ENCODE assay signal across 6 fruit fly cellular contexts in the genomic region with DNA sequence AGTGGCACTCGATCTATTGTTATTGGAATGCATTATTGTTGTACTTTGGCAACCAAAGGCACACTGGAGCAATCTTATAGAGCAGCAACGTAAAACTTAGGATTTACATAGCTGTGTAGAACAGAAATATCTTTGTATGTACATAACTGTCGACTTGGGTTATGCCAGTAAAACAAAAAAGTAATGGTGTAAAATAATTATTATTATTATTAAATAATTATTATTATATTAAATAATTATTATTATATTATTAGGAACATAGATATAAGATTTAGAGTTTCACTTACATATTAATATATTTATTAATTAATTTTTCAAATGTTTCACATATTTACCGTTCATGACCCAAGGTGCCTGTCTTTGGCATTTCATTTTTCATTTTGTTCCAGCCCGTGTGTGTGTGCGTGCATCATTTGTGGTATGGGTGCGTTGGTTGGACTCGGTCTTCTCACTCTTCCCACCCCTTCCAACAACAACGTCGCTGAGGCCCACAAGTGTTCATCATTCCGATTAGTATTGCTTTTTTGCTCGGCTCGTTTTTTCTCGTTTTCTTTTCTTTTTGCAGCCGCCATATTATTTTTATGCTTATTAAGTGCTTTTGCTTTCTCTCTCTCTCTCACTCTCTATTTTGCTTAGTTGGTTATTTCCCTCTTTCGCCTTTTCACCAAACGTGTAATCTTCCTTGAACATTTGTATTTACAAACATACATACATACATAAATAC.
TF ChIP-seq lines count a peak whose summit lies in the region.

No protein-coding gene starts in this region.

- peak; percentile 70 for TF ChIP-seq CTCF in whole organism, embryonic (GFP tag; optimal IDR thresholded peaks at IDR 0.05; lab: Kevin White, UChicago)

TF ChIP-seq in Kc167, 6 proteins besides CTCF, POLR2A, EP300 and RAD21:
- TF ChIP-seq insv (optimal IDR thresholded peaks at IDR 0.05; lab: Kevin White, UChicago) = no peak
- no peak for TF ChIP-seq Myc (optimal IDR thresholded peaks at IDR 0.05; lab: Kevin White, UChicago)
- no peak for TF ChIP-seq h (optimal IDR thresholded peaks at IDR 0.05; lab: Kevin White, UChicago)
- TF ChIP-seq psq (optimal IDR thresholded peaks at IDR 0.05; lab: Kevin White, UChicago) = peak; percentile 51
- TF ChIP-seq Sin3A (optimal IDR thresholded peaks at IDR 0.05; lab: Kevin White, UChicago) = no peak
- no peak for TF ChIP-seq ttk (optimal IDR thresholded peaks at IDR 0.05; lab: Kevin White, UChicago)
TF ChIP-seq in Kc167: peak in this region for 1.

TF ChIP-seq in whole organism, adult, 20 proteins besides CTCF, POLR2A, EP300 and RAD21 (continues in another document):
- peak; percentile 53 for TF ChIP-seq ovo (GFP tag; optimal IDR thresholded peaks at IDR 0.05; lab: Kevin White, UChicago)
- TF ChIP-seq CG33017 (tag; optimal IDR thresholded peaks at IDR 0.05; lab: Kevin White, UChicago) = peak; percentile 90
- peak; percentile 35 for TF ChIP-seq toe (GFP tag; optimal IDR thresholded peaks at IDR 0.05; lab: Kevin White, UChicago)
- peak; percentile 28 for TF ChIP-seq Crg-1 (GFP tag; optimal IDR thresholded peaks at IDR 0.05; lab: Kevin White, UChicago)
- peak; percentile 67 for TF ChIP-seq bab1 (GFP tag; optimal IDR thresholded peaks at IDR 0.05; lab: Kevin White, UChicago)
- TF ChIP-seq CG12768 (GFP tag; optimal IDR thresholded peaks at IDR 0.05; lab: Kevin White, UChicago) = peak; percentile 82
- peak; percentile 82 for TF ChIP-seq CG14711 (tag; optimal IDR thresholded peaks at IDR 0.05; lab: Kevin White, UChicago)
- TF ChIP-seq CG7101 (tag; optimal IDR thresholded peaks at IDR 0.05; lab: Kevin White, UChicago) = peak; percentile 94
- peak; percentile 78 for TF ChIP-seq kay (GFP tag; lab: Kevin White, UChicago; ENCODE audit: borderline replicate concordance)
- peak; percentile 91 for TF ChIP-seq CG11617 (GFP tag; optimal IDR thresholded peaks at IDR 0.05; lab: Kevin White, UChicago)
- peak; percentile 52 for TF ChIP-seq CG5204 (GFP tag; optimal IDR thresholded peaks at IDR 0.05; lab: Kevin White, UChicago)
- no peak for TF ChIP-seq Clk (GFP tag; optimal IDR thresholded peaks at IDR 0.05; lab: Kevin White, UChicago)
- TF ChIP-seq CG1620 (GFP tag; optimal IDR thresholded peaks at IDR 0.05; lab: Kevin White, UChicago) = no peak
- TF ChIP-seq Hr96 (GFP tag; optimal IDR thresholded peaks at IDR 0.05; lab: Kevin White, UChicago) = no peak
- no peak for TF ChIP-seq cnc (optimal IDR thresholded peaks at IDR 0.05; lab: Kevin White, UChicago)

TF ChIP-seq in whole organism, embryonic, 481 proteins besides CTCF, POLR2A, EP300 and RAD21 (continues in another document):
- TF ChIP-seq Abd-B (GFP tag; optimal IDR thresholded peaks at IDR 0.05; lab: Kevin White, UChicago) = peak; percentile 97
- peak; percentile 78 for TF ChIP-seq Poxn (GFP tag; IDR thresholded peaks at IDR 0.05; lab: Robert Waterston, UW)
- TF ChIP-seq H15 (GFP tag; IDR thresholded peaks at IDR 0.05; lab: Robert Waterston, UW) = peak; percentile 90
- TF ChIP-seq CG3838 (GFP tag; optimal IDR thresholded peaks at IDR 0.05; lab: Kevin White, UChicago) = peak; percentile 57
- TF ChIP-seq CG8290 (GFP tag; optimal IDR thresholded peaks at IDR 0.05; lab: Kevin White, UChicago) = peak; percentile 93
- TF ChIP-seq CG8290 (tag; optimal IDR thresholded peaks at IDR 0.05; lab: Kevin White, UChicago) = peak; percentile 32 to 92
- TF ChIP-seq CG31365 (tag; optimal IDR thresholded peaks at IDR 0.05; lab: Kevin White, UChicago) = peak; percentile 61
- TF ChIP-seq gce (GFP tag; IDR thresholded peaks at IDR 0.05; lab: Robert Waterston, UW) = peak; percentile 66; the same call in 1 of the 3 replicates
- TF ChIP-seq Dip2 (GFP tag; IDR thresholded peaks at IDR 0.05; lab: Robert Waterston, UW) = no peak
- peak; percentile 98 for TF ChIP-seq fd96Cb (tag; optimal IDR thresholded peaks at IDR 0.05; lab: Kevin White, UChicago)
- TF ChIP-seq Hmr (GFP tag; optimal IDR thresholded peaks at IDR 0.05; lab: Kevin White, UChicago) = peak; percentile 98
- TF ChIP-seq CG18262 (tag; optimal IDR thresholded peaks at IDR 0.05; lab: Kevin White, UChicago) = peak; percentile 100
- peak; percentile 81 for TF ChIP-seq shn (GFP tag; optimal IDR thresholded peaks at IDR 0.05; lab: Kevin White, UChicago)
- peak; percentile 73 for TF ChIP-seq Elba2 (GFP tag; optimal IDR thresholded peaks at IDR 0.05; lab: Kevin White, UChicago)
- TF ChIP-seq Tbp (GFP tag; optimal IDR thresholded peaks at IDR 0.05; lab: Kevin White, UChicago) = no peak
- peak; percentile 78 for TF ChIP-seq Drgx (GFP tag; IDR thresholded peaks at IDR 0.05; lab: Robert Waterston, UW)

TF ChIP-seq in whole organism, prepupa, 60 proteins besides CTCF, POLR2A, EP300 and RAD21 (continues in another document):
- peak; percentile 33 for TF ChIP-seq fd59A (GFP tag; optimal IDR thresholded peaks at IDR 0.05; lab: Kevin White, UChicago)
- TF ChIP-seq CG9139 (GFP tag; optimal IDR thresholded peaks at IDR 0.05; lab: Kevin White, UChicago) = peak; percentile 85
- TF ChIP-seq vri (GFP tag; optimal IDR thresholded peaks at IDR 0.05; lab: Kevin White, UChicago) = peak; percentile 46
- peak; percentile 89 for TF ChIP-seq svp (GFP tag; lab: Kevin White, UChicago)
- peak; percentile 82 for TF ChIP-seq CG6792 (GFP tag; optimal IDR thresholded peaks at IDR 0.05; lab: Kevin White, UChicago)
- TF ChIP-seq ss (GFP tag; optimal IDR thresholded peaks at IDR 0.05; lab: Kevin White, UChicago) = peak; percentile 91 to 93
- TF ChIP-seq topi (GFP tag; optimal IDR thresholded peaks at IDR 0.05; lab: Kevin White, UChicago) = peak; percentile 80
- TF ChIP-seq CG11762 (GFP tag; optimal IDR thresholded peaks at IDR 0.05; lab: Kevin White, UChicago; ENCODE audit: insufficient read depth) = peak; percentile 88
- peak; percentile 49 for TF ChIP-seq Sox102F (GFP tag; optimal IDR thresholded peaks at IDR 0.05; lab: Kevin White, UChicago)
- peak; percentile 75 for TF ChIP-seq Gug (GFP tag; IDR thresholded peaks at IDR 0.05; lab: Robert Waterston, UW)
- TF ChIP-seq acj6 (GFP tag; optimal IDR thresholded peaks at IDR 0.05; lab: Kevin White, UChicago) = peak; percentile 90
- TF ChIP-seq spab (GFP tag; optimal IDR thresholded peaks at IDR 0.05; lab: Kevin White, UChicago) = peak; percentile 86
- TF ChIP-seq CG31627 (GFP tag; optimal IDR thresholded peaks at IDR 0.05; lab: Kevin White, UChicago) = peak; percentile 76
- peak; percentile 72 to 79 for TF ChIP-seq salr (GFP tag; optimal IDR thresholded peaks at IDR 0.05; lab: Kevin White, UChicago)
- TF ChIP-seq Sox15 (GFP tag; optimal IDR thresholded peaks at IDR 0.05; lab: Kevin White, UChicago) = peak; percentile 91
- peak; percentile 79 for TF ChIP-seq CG1621 (tag; optimal IDR thresholded peaks at IDR 0.05; lab: Kevin White, UChicago)

TF ChIP-seq in whole organism, pupa, 21 proteins besides CTCF, POLR2A, EP300 and RAD21 (continues in another document):
- peak; percentile 95 for TF ChIP-seq CG12605 (GFP tag; IDR thresholded peaks at IDR 0.05; lab: Robert Waterston, UW)
- TF ChIP-seq EcR (GFP tag; optimal IDR thresholded peaks at IDR 0.05; lab: Kevin White, UChicago) = peak; percentile 12
- peak; percentile 95 for TF ChIP-seq gl (tag; optimal IDR thresholded peaks at IDR 0.05; lab: Kevin White, UChicago)
- peak; percentile 94 for TF ChIP-seq CG4496 (GFP tag; IDR thresholded peaks at IDR 0.05; lab: Robert Waterston, UW)
- peak; percentile 84 for TF ChIP-seq Ets98B (GFP tag; IDR thresholded peaks at IDR 0.05; lab: Robert Waterston, UW)
- peak; percentile 89 for TF ChIP-seq Snoo (tag; optimal IDR thresholded peaks at IDR 0.05; lab: Kevin White, UChicago)
- TF ChIP-seq CG13204 (GFP tag; optimal IDR thresholded peaks at IDR 0.05; lab: Kevin White, UChicago) = peak; percentile 69
- peak; percentile 58; the same call in 1 of the 2 replicates for TF ChIP-seq CG32121 (GFP tag; IDR thresholded peaks at IDR 0.05; lab: Robert Waterston, UW)
- TF ChIP-seq Pif1A (GFP tag; optimal IDR thresholded peaks at IDR 0.05; lab: Kevin White, UChicago) = peak; percentile 82
- peak; percentile 82 for TF ChIP-seq fd96Ca (GFP tag; IDR thresholded peaks at IDR 0.05; lab: Robert Waterston, UW)
- peak; percentile 86 for TF ChIP-seq CG17806 (tag; optimal IDR thresholded peaks at IDR 0.05; lab: Kevin White, UChicago)
- TF ChIP-seq CG8159 (tag; optimal IDR thresholded peaks at IDR 0.05; lab: Kevin White, UChicago) = peak; percentile 97
- TF ChIP-seq rn (GFP tag; IDR thresholded peaks at IDR 0.05; lab: Robert Waterston, UW) = peak; percentile 90
- TF ChIP-seq D1 (tag; optimal IDR thresholded peaks at IDR 0.05; lab: Kevin White, UChicago) = peak; percentile 90
- peak; percentile 67 for TF ChIP-seq Pif1B (GFP tag; optimal IDR thresholded peaks at IDR 0.05; lab: Kevin White, UChicago)
- TF ChIP-seq CG15710 (tag; optimal IDR thresholded peaks at IDR 0.05; lab: Kevin White, UChicago) = peak; percentile 94
- peak; percentile 53 for TF ChIP-seq CG8301 (tag; optimal IDR thresholded peaks at IDR 0.05; lab: Kevin White, UChicago)

TF ChIP-seq in whole organism, wandering third instar larva, 38 proteins besides CTCF, POLR2A, EP300 and RAD21 (continues in another document):
- TF ChIP-seq Hr78 (GFP tag; optimal IDR thresholded peaks at IDR 0.05; lab: Kevin White, UChicago) (no peak), foxo (GFP tag; optimal IDR thresholded peaks at IDR 0.05; lab: Kevin White, UChicago) (peak; percentile 65 to 91), woc (GFP tag; optimal IDR thresholded peaks at IDR 0.05; lab: Kevin White, UChicago) (no peak), Dfd (GFP tag; optimal IDR thresholded peaks at IDR 0.05; lab: Kevin White, UChicago) (peak; percentile 60), N (GFP tag; optimal IDR thresholded peaks at IDR 0.05; lab: Kevin White, UChicago) (no peak), Sp1 (GFP tag; optimal IDR thresholded peaks at IDR 0.05; lab: Kevin White, UChicago) (peak; percentile 96), ey (GFP tag; optimal IDR thresholded peaks at IDR 0.05; lab: Kevin White, UChicago) (peak; percentile 79), Dif (GFP tag; optimal IDR thresholded peaks at IDR 0.05; lab: Kevin White, UChicago; ENCODE audit: partially characterized antibody) (peak; percentile 47), rgr (GFP tag; optimal IDR thresholded peaks at IDR 0.05; lab: Kevin White, UChicago) (peak; percentile 84), br (GFP tag; optimal IDR thresholded peaks at IDR 0.05; lab: Kevin White, UChicago) (peak; percentile 10), pan (optimal IDR thresholded peaks at IDR 0.05; lab: Kevin White, UChicago) (no peak), psq (GFP tag; optimal IDR thresholded peaks at IDR 0.05; lab: Kevin White, UChicago) (peak; percentile 97), sage (GFP tag; optimal IDR thresholded peaks at IDR 0.05; lab: Kevin White, UChicago) (peak; percentile 69), Jra (GFP tag; optimal IDR thresholded peaks at IDR 0.05; lab: Kevin White, UChicago) (no peak), OdsH (GFP tag; optimal IDR thresholded peaks at IDR 0.05; lab: Kevin White, UChicago) (peak; percentile 80), fru (GFP tag; optimal IDR thresholded peaks at IDR 0.05; lab: Kevin White, UChicago) (peak; percentile 82), h (GFP tag; optimal IDR thresholded peaks at IDR 0.05; lab: Kevin White, UChicago) (peak; percentile 66), brk (GFP tag; optimal IDR thresholded peaks at IDR 0.05; lab: Kevin White, UChicago) (no peak), GATAd (GFP tag; optimal IDR thresholded peaks at IDR 0.05; lab: Kevin White, UChicago) (peak; percentile 0), Hnf4 (GFP tag; optimal IDR thresholded peaks at IDR 0.05; lab: Kevin White, UChicago) (no peak)
